Worm (Caenorhabditis elegans): ENCODE results near the gene D1005.10.
A peak's percentile ranks its signal among the peaks of the same experiment; 100 is the strongest.

The D1005.10 gene

ce11 chrX:1456350-1457080 lies 29.5 kb downstream of the D1005.10 start:
- TF ChIP-seq elt-1 (tag; optimal IDR thresholded peaks at IDR 0.05) = no peak
- peak; percentile 21 for TF ChIP-seq nhr-23 (tag; optimal IDR thresholded peaks at IDR 0.05)
- no peak for TF ChIP-seq nhr-12 (tag; optimal IDR thresholded peaks at IDR 0.05)
- TF ChIP-seq pha-4 (tag; optimal IDR thresholded peaks at IDR 0.05) = peak; percentile 99
- no peak for TF ChIP-seq ZK546.5 (tag; optimal IDR thresholded peaks at IDR 0.05)
- no peak for TF ChIP-seq nhr-67 (tag; optimal IDR thresholded peaks at IDR 0.05)
- no peak for TF ChIP-seq nhr-11 (tag; optimal IDR thresholded peaks at IDR 0.05)
- no peak for TF ChIP-seq fkh-10 (GFP tag; optimal IDR thresholded peaks at IDR 0.05)
- TF ChIP-seq egl-27 (tag; optimal IDR thresholded peaks at IDR 0.05) = peak; percentile 42
- TF ChIP-seq ztf-11 (tag; optimal IDR thresholded peaks at IDR 0.05) = no peak
- no peak for TF ChIP-seq fkh-2 (tag; optimal IDR thresholded peaks at IDR 0.05)
- peak; percentile 39 for TF ChIP-seq nfya-1 (tag; optimal IDR thresholded peaks at IDR 0.05; ENCODE audit: insufficient read depth)
- TF ChIP-seq ceh-82 (tag; optimal IDR thresholded peaks at IDR 0.05) = no peak
- TF ChIP-seq elt-2 (tag; optimal IDR thresholded peaks at IDR 0.05) = peak; percentile 45
- no peak for TF ChIP-seq nhr-28 (tag; optimal IDR thresholded peaks at IDR 0.05)
- TF ChIP-seq unc-62 (GFP tag; optimal IDR thresholded peaks at IDR 0.05) = no peak
- TF ChIP-seq pqm-1 (tag; optimal IDR thresholded peaks at IDR 0.05) = peak; percentile 57
- TF ChIP-seq ztf-4 (tag; optimal IDR thresholded peaks at IDR 0.05) = no peak
- no peak for TF ChIP-seq zag-1 (tag; optimal IDR thresholded peaks at IDR 0.05)
- TF ChIP-seq aly-2 (tag; optimal IDR thresholded peaks at IDR 0.05) = no peak
- TF ChIP-seq R02D3.7 (tag; optimal IDR thresholded peaks at IDR 0.05) = no peak
- TF ChIP-seq nhr-43 (tag; optimal IDR thresholded peaks at IDR 0.05; ENCODE audit: poor library complexity, severe bottlenecking) = peak; percentile 17
- TF ChIP-seq tbx-2 (tag; optimal IDR thresholded peaks at IDR 0.05) = no peak
- TF ChIP-seq lsy-12 (tag; optimal IDR thresholded peaks at IDR 0.05) = no peak
- no peak for TF ChIP-seq ama-1 (optimal IDR thresholded peaks at IDR 0.05)
- peak; percentile 91 for TF ChIP-seq skn-1 (tag; optimal IDR thresholded peaks at IDR 0.05)
- TF ChIP-seq nhr-76 (tag; optimal IDR thresholded peaks at IDR 0.05) = no peak
- TF ChIP-seq ceh-16 (tag; optimal IDR thresholded peaks at IDR 0.05) = no peak
- no peak for TF ChIP-seq ceh-9 (tag; optimal IDR thresholded peaks at IDR 0.05)
- TF ChIP-seq ceh-28 (tag; optimal IDR thresholded peaks at IDR 0.05) = peak; percentile 9
- no peak for TF ChIP-seq daf-12 (tag; optimal IDR thresholded peaks at IDR 0.05)
- TF ChIP-seq nhr-25 (tag; optimal IDR thresholded peaks at IDR 0.05) = peak; percentile 57
- peak; percentile 86 for TF ChIP-seq egl-5 (tag; optimal IDR thresholded peaks at IDR 0.05)

ce11 chrX:1454385-1454784 lies 31.6 kb downstream of the D1005.10 start:
- no peak for TF ChIP-seq mml-1 (tag; optimal IDR thresholded peaks at IDR 0.05)
- peak; percentile 81 for TF ChIP-seq ceh-82 (tag; optimal IDR thresholded peaks at IDR 0.05)
- peak; percentile 93 for TF ChIP-seq nhr-23 (tag; optimal IDR thresholded peaks at IDR 0.05)
- peak; percentile 64 for TF ChIP-seq unc-62 (GFP tag; optimal IDR thresholded peaks at IDR 0.05)
- TF ChIP-seq nfya-1 (tag; optimal IDR thresholded peaks at IDR 0.05; ENCODE audit: insufficient read depth) = peak; percentile 88
- TF ChIP-seq sea-2 (GFP tag; optimal IDR thresholded peaks at IDR 0.05) = peak; percentile 86
- TF ChIP-seq nhr-28 (tag; optimal IDR thresholded peaks at IDR 0.05) = no peak
- TF ChIP-seq nhr-67 (tag; optimal IDR thresholded peaks at IDR 0.05) = no peak
- peak; percentile 100 for TF ChIP-seq fos-1 (tag; optimal IDR thresholded peaks at IDR 0.05)
- peak; percentile 48 for TF ChIP-seq lin-15B (tag; optimal IDR thresholded peaks at IDR 0.05)
- peak; percentile 83 for TF ChIP-seq skn-1 (tag; optimal IDR thresholded peaks at IDR 0.05)
- TF ChIP-seq fkh-10 (GFP tag; optimal IDR thresholded peaks at IDR 0.05) = peak; percentile 44
- TF ChIP-seq ceh-9 (tag; optimal IDR thresholded peaks at IDR 0.05) = no peak
- TF ChIP-seq egl-5 (tag; optimal IDR thresholded peaks at IDR 0.05) = peak; percentile 17
- peak; percentile 27 for TF ChIP-seq fkh-2 (tag; optimal IDR thresholded peaks at IDR 0.05)
- TF ChIP-seq unc-39 (tag; optimal IDR thresholded peaks at IDR 0.05) = peak; percentile 16
- TF ChIP-seq nhr-77 (tag; optimal IDR thresholded peaks at IDR 0.05) = peak; percentile 25
- TF ChIP-seq nhr-11 (tag; optimal IDR thresholded peaks at IDR 0.05) = peak; percentile 84
- TF ChIP-seq ceh-28 (tag; optimal IDR thresholded peaks at IDR 0.05) = peak; percentile 82
- peak in 2 of 3 experiments; percentile 44 to 77 for TF ChIP-seq elt-3 (tag; optimal IDR thresholded peaks at IDR 0.05)
- peak; percentile 90 for TF ChIP-seq egl-27 (tag; optimal IDR thresholded peaks at IDR 0.05)
- TF ChIP-seq nhr-237 (tag; optimal IDR thresholded peaks at IDR 0.05) = no peak
- no peak for TF ChIP-seq ZK546.5 (tag; optimal IDR thresholded peaks at IDR 0.05)
- TF ChIP-seq pha-4 (tag; optimal IDR thresholded peaks at IDR 0.05) = peak; percentile 94
- TF ChIP-seq nhr-25 (tag; optimal IDR thresholded peaks at IDR 0.05) = peak; percentile 98
- peak; percentile 77 for TF ChIP-seq ama-1 (optimal IDR thresholded peaks at IDR 0.05)
- TF ChIP-seq eor-1 (tag; optimal IDR thresholded peaks at IDR 0.05) = no peak
- TF ChIP-seq pqm-1 (tag; optimal IDR thresholded peaks at IDR 0.05) = peak; percentile 55
- no peak for TF ChIP-seq nhr-76 (tag; optimal IDR thresholded peaks at IDR 0.05)
- TF ChIP-seq mdl-1 (tag; optimal IDR thresholded peaks at IDR 0.05) = peak; percentile 76
- TF ChIP-seq tbx-2 (tag; optimal IDR thresholded peaks at IDR 0.05) = peak; percentile 84
- TF ChIP-seq elt-2 (tag; optimal IDR thresholded peaks at IDR 0.05) = peak; percentile 83
- peak; percentile 74 for TF ChIP-seq nhr-43 (tag; optimal IDR thresholded peaks at IDR 0.05; ENCODE audit: poor library complexity, severe bottlenecking)
- peak; percentile 94 for TF ChIP-seq hmg-11 (tag; optimal IDR thresholded peaks at IDR 0.05)
- no peak for TF ChIP-seq nhr-12 (tag; optimal IDR thresholded peaks at IDR 0.05)
- peak; percentile 6 for TF ChIP-seq elt-1 (tag; optimal IDR thresholded peaks at IDR 0.05)
- peak; percentile 93 for TF ChIP-seq lin-39 (tag; optimal IDR thresholded peaks at IDR 0.05)
- peak; percentile 79 for TF ChIP-seq snpc-4 (tag; optimal IDR thresholded peaks at IDR 0.05)
- peak; percentile 90 for TF ChIP-seq lsy-12 (tag; optimal IDR thresholded peaks at IDR 0.05)
- TF ChIP-seq jun-1 (tag; optimal IDR thresholded peaks at IDR 0.05) = peak; percentile 99
- peak; percentile 57 for TF ChIP-seq R02D3.7 (tag; optimal IDR thresholded peaks at IDR 0.05)
